Worm (Caenorhabditis elegans) whole organism, late embryonic: ENCODE data around the gene T05A7.11.

ENCODE experiments used
- ama-1 ChIP-seq: fragments of 150-350 bp; optimal IDR thresholded peaks from 2 replicates; lab custom pipeline; 2014
- ceh-45 ChIP-seq: fragments of 200-800 bp; sonication (Bioruptor generic); IDR thresholded peaks from 2 replicates; pipeline ENCODE4 v1.3.6; 2022; ENCODE audit warnings: missing genetic modification reagents, missing genetic modification characterization, missing compliant biosample characterization
- elt-2 ChIP-seq: sonication (generic microtip); optimal IDR thresholded peaks from 2 replicates; lab custom pipeline; 2016; ENCODE audit warnings: missing genetic modification reagents, missing genetic modification characterization, missing compliant biosample characterization
- elt-4 ChIP-seq: sonication (generic microtip); optimal IDR thresholded peaks from 2 replicates; lab custom pipeline; 2016; ENCODE audit warnings: missing genetic modification characterization, missing compliant biosample characterization
- nhr-11 ChIP-seq: fragments of 150-350 bp; optimal IDR thresholded peaks from 2 replicates; lab custom pipeline; 2014; ENCODE audit warnings: missing biosample characterization, missing genetic modification characterization
- pha-2 ChIP-seq: sonication (generic microtip); optimal IDR thresholded peaks from 2 replicates; lab custom pipeline; 2017; ENCODE audit warnings: mild to moderate bottlenecking, missing genetic modification characterization, missing compliant biosample characterization
- sdc-2 ChIP-seq: sonication (generic microtip); optimal IDR thresholded peaks from 2 replicates; lab custom pipeline; 2016; ENCODE audit warnings: missing genotype, missing genetic modification characterization, missing compliant biosample characterization
- sox-2 ChIP-seq: fragments of 200-800 bp; sonication (Bioruptor generic); IDR thresholded peaks from 2 replicates; pipeline ENCODE4 v1.3.6; 2022; ENCODE audit warnings: missing genetic modification reagents, missing genetic modification characterization, missing compliant biosample characterization
- tbx-2 ChIP-seq: sonication (generic microtip); optimal IDR thresholded peaks from 2 replicates; lab custom pipeline; 2016; ENCODE audit warnings: missing genetic modification characterization, missing compliant biosample characterization
- unc-55 ChIP-seq: sonication (generic microtip); optimal IDR thresholded peaks from 2 replicates; lab custom pipeline; 2017; ENCODE audit warnings: missing biosample characterization, missing genetic modification reagents, missing genetic modification characterization

DNA sequence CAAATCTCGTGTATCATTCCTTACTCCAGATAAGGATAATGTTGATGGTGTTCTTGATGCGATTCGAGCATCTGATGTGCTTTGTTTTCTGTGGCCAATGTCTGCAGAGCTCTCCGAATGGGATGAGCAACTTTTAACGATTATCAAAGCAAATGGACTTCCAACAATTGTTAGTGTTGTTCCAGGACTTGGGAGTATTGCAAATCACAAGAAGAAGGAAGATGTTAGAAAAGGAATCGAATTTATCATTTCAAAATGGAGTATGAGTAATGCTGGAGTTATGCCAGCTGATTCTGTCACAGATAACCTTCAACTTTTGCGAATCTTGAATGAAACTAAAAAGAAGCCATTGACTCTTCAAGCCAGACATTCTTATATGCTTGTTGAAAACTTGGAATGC lies 45.6 kb upstream of the T05A7.11 start:
- TF ChIP-seq tbx-2 (tag; lab: Kevin White, UChicago) = no peak
- no peak for TF ChIP-seq ama-1
- no peak for TF ChIP-seq elt-4 (tag; lab: Kevin White, UChicago)
- no peak for TF ChIP-seq nhr-11 (tag; lab: Kevin White, UChicago)
- TF ChIP-seq pha-2 (tag; lab: Kevin White, UChicago) = no peak
- TF ChIP-seq ceh-45 (GFP tag; lab: Robert Waterston, UW) = no peak
- no peak for TF ChIP-seq sdc-2 (tag; lab: Kevin White, UChicago)
- TF ChIP-seq unc-55 = no peak
- no peak for TF ChIP-seq sox-2 (GFP tag; lab: Robert Waterston, UW)
- no peak for TF ChIP-seq elt-2 (tag; lab: Kevin White, UChicago)
